Fruit fly (Drosophila melanogaster): Measurements from ENCODE around the gene pns.

Gene pns

dm6 chr3L:1549634-1550071 is 12.7 kb downstream of the pns start (continued):
- TF ChIP-seq cwo (GFP tag; optimal IDR thresholded peaks at IDR 0.05), result peak; percentile 64
- no peak for TF ChIP-seq cas (GFP tag; IDR thresholded peaks at IDR 0.05)
- TF ChIP-seq tna (GFP tag; IDR thresholded peaks at IDR 0.05; ENCODE audit: partially characterized antibody), result 0 out of 2 replicates have a peak, but pooled peaks have one; percentile 17
- TF ChIP-seq MBD-R2 (GFP tag; IDR thresholded peaks at IDR 0.05), result no peak
- TF ChIP-seq cad (GFP tag; optimal IDR thresholded peaks at IDR 0.05), result no peak
- 0 out of 3 replicates have a peak, but pooled peaks have one; percentile 27 for TF ChIP-seq CG2199 (GFP tag; IDR thresholded peaks at IDR 0.05)
- TF ChIP-seq sd (tag; optimal IDR thresholded peaks at IDR 0.05), result peak; percentile 51
- no peak for TF ChIP-seq BEAF-32 (GFP tag; optimal IDR thresholded peaks at IDR 0.05)

dm6 chr3L:1550914-1551313 is 14.0 kb downstream of the pns start:
- no peak for TF ChIP-seq Six4 (GFP tag; optimal IDR thresholded peaks at IDR 0.05)
- TF ChIP-seq Med (GFP tag), result peak; percentile 33
- TF ChIP-seq Hr51 (GFP tag; optimal IDR thresholded peaks at IDR 0.05), result no peak
- TF ChIP-seq CG2889 (GFP tag; IDR thresholded peaks at IDR 0.05), result no peak
- TF ChIP-seq Dbx (GFP tag; IDR thresholded peaks at IDR 0.05), result 0 out of 3 replicates have a peak, but pooled peaks have one; percentile 20
- no peak for TF ChIP-seq dati (GFP tag; IDR thresholded peaks at IDR 0.05)
- no peak for TF ChIP-seq Deaf1 (tag; optimal IDR thresholded peaks at IDR 0.05)
- no peak for TF ChIP-seq Spps (tag; optimal IDR thresholded peaks at IDR 0.05)
- TF ChIP-seq CoRest (tag; optimal IDR thresholded peaks at IDR 0.05), result no peak
- no peak for TF ChIP-seq amos (GFP tag; IDR thresholded peaks at IDR 0.05; ENCODE audit: partially characterized antibody)
- 0 out of 3 replicates have a peak, but pooled peaks have one; percentile 7 for TF ChIP-seq CG16813 (GFP tag; IDR thresholded peaks at IDR 0.05; ENCODE audit: partially characterized antibody)
- no peak for TF ChIP-seq usp (GFP tag; optimal IDR thresholded peaks at IDR 0.05)
- no peak for TF ChIP-seq lab (GFP tag; optimal IDR thresholded peaks at IDR 0.05)
- peak; percentile 85 for TF ChIP-seq Ets65A (GFP tag)
- no peak for TF ChIP-seq CG8765 (GFP tag; IDR thresholded peaks at IDR 0.05)
- no peak for TF ChIP-seq CG18011 (GFP tag; optimal IDR thresholded peaks at IDR 0.05)
- TF ChIP-seq CG3847 (GFP tag; IDR thresholded peaks at IDR 0.05), result 0 out of 2 replicates have a peak, but pooled peaks have one; percentile 25
- no peak for TF ChIP-seq hth (optimal IDR thresholded peaks at IDR 0.05)
- TF ChIP-seq CG12744 (GFP tag; optimal IDR thresholded peaks at IDR 0.05), result no peak
- no peak for TF ChIP-seq CG42726 (GFP tag; IDR thresholded peaks at IDR 0.05; ENCODE audit: partially characterized antibody)
- TF ChIP-seq CG12236 (GFP tag; optimal IDR thresholded peaks at IDR 0.05), result no peak
- no peak for TF ChIP-seq CG10654 (GFP tag; optimal IDR thresholded peaks at IDR 0.05)
- no peak for TF ChIP-seq CG2202 (tag; optimal IDR thresholded peaks at IDR 0.05)
- TF ChIP-seq slbo (GFP tag; IDR thresholded peaks at IDR 0.05), result 0 out of 2 replicates have a peak, but pooled peaks have one; percentile 9
- TF ChIP-seq mirr (GFP tag; optimal IDR thresholded peaks at IDR 0.05), result no peak
- TF ChIP-seq CG7839 (tag; optimal IDR thresholded peaks at IDR 0.05), result no peak
- TF ChIP-seq CG12155 (GFP tag; optimal IDR thresholded peaks at IDR 0.05), result no peak
- TF ChIP-seq H2.0 (GFP tag; IDR thresholded peaks at IDR 0.05), result no peak
- no peak for TF ChIP-seq ap (GFP tag; IDR thresholded peaks at IDR 0.05)

- TF ChIP-seq amos (GFP tag; IDR thresholded peaks at IDR 0.05; ENCODE audit: partially characterized antibody), result no peak
- TF ChIP-seq cwo (GFP tag; optimal IDR thresholded peaks at IDR 0.05), result peak; percentile 37
- TF ChIP-seq nerfin-1 (tag; optimal IDR thresholded peaks at IDR 0.05), result no peak
- no peak for TF ChIP-seq CG10321 (GFP tag; IDR thresholded peaks at IDR 0.05)
Observed at dm6 chr3L:1553193-1553592, 16.3 kb downstream of the pns start, which contains the start of gene Pcyt2. TSS of gene Pcyt2 (plus strand) at chr3L:1553493.

Measured in whole organism, embryonic.